Worm (Caenorhabditis elegans) whole organism, L1 larva: ENCODE data around the gene F39G3.2.

ENCODE experiments used
- Y116A8C.19 ChIP-seq: sonication (generic microtip); optimal IDR thresholded peaks from 2 replicates; lab custom pipeline; 2016; ENCODE audit warnings: missing compliant biosample characterization, missing genetic modification characterization, borderline replicate concordance
- aha-1 ChIP-seq: fragments of 150-350 bp; optimal IDR thresholded peaks from 2 replicates; lab custom pipeline; 2014; ENCODE audit warnings: missing biosample characterization, missing genetic modification characterization
- blmp-1 ChIP-seq: fragments of 150-350 bp; optimal IDR thresholded peaks from 2 replicates; lab custom pipeline; 2014; ENCODE audit warnings: missing biosample characterization, missing genetic modification characterization
- ceh-82 ChIP-seq, 3 experiments: fragments of 150-350 bp in 1 of 3; sonication (generic microtip) in 2 of 3; optimal IDR thresholded peaks; 2 replicates each; lab custom pipeline; 2014 to 2017; ENCODE audit warnings: missing biosample characterization in 3 of 3, missing genetic modification characterization in 3 of 3
- egl-13 ChIP-seq: sonication (generic microtip); optimal IDR thresholded peaks from 2 replicates; lab custom pipeline; 2016; ENCODE audit warnings: missing genotype, missing genetic modification reagents, missing genetic modification characterization, missing compliant biosample characterization
- fkh-8 ChIP-seq: sonication (generic microtip); optimal IDR thresholded peaks from 2 replicates; lab custom pipeline; 2016; ENCODE audit warnings: mild to moderate bottlenecking, missing genetic modification characterization, missing compliant biosample characterization
- lin-39 ChIP-seq: fragments of 150-350 bp; optimal IDR thresholded peaks from 2 replicates; lab custom pipeline; 2014; ENCODE audit warnings: missing biosample characterization, missing genetic modification reagents, missing genetic modification characterization
- nhr-237 ChIP-seq: fragments of 150-350 bp; optimal IDR thresholded peaks from 2 replicates; lab custom pipeline; 2014; ENCODE audit warnings: missing biosample characterization, missing genetic modification characterization
- nhr-28 ChIP-seq: fragments of 150-350 bp; optimal IDR thresholded peaks from 2 replicates; lab custom pipeline; 2014; ENCODE audit warnings: missing biosample characterization, missing genetic modification characterization
- nhr-77 ChIP-seq: fragments of 150-350 bp; optimal IDR thresholded peaks from 2 replicates; lab custom pipeline; 2014; ENCODE audit warnings: missing biosample characterization, missing genetic modification characterization
- nhr-84 ChIP-seq: sonication (generic microtip); optimal IDR thresholded peaks from 2 replicates; lab custom pipeline; 2017; ENCODE audit warnings: missing biosample characterization, missing genetic modification characterization
- pax-3 ChIP-seq: fragments of 200-800 bp; sonication (Bioruptor generic); optimal IDR thresholded peaks from 2 replicates; lab custom pipeline; 2018; ENCODE audit warnings: mild to moderate bottlenecking, missing genetic modification characterization, moderate library complexity, missing compliant biosample characterization
- snpc-4 ChIP-seq: fragments of 150-350 bp; optimal IDR thresholded peaks from 2 replicates; lab custom pipeline; 2014; ENCODE audit warnings: missing biosample characterization, missing genetic modification characterization
- unc-62 ChIP-seq: fragments of 150-350 bp; optimal IDR thresholded peaks from 2 replicates; lab custom pipeline; 2014; ENCODE audit warnings: missing biosample characterization, missing genetic modification reagents, missing genetic modification characterization

- TF ChIP-seq lin-39 (no peak), nhr-28 (no peak), blmp-1 (tag; lab: Kevin White, UChicago) (no peak), unc-62 (GFP tag; lab: Kevin White, UChicago) (no peak), nhr-77 (tag; lab: Kevin White, UChicago) (no peak), fkh-8 (tag; lab: Kevin White, UChicago) (no peak), egl-13 (tag; lab: Kevin White, UChicago) (no peak), ceh-82 (tag; optimal IDR thresholded peaks at IDR 0.05; lab: Kevin White, UChicago) (no peak), nhr-84 (tag; lab: Kevin White, UChicago) (no peak), pax-3 (tag; lab: Kevin White, UChicago) (no peak), aha-1 (no peak), Y116A8C.19 (no peak), nhr-237 (tag; lab: Kevin White, UChicago) (no peak), snpc-4 (no peak)
Observed at ce11 chrV:4692382-4693281, 45.0 kb upstream of the F39G3.2 start, which contains the start of gene cpg-8.
